Worm (Caenorhabditis elegans): ENCODE measurements around the gene idpp-3.

DNA sequence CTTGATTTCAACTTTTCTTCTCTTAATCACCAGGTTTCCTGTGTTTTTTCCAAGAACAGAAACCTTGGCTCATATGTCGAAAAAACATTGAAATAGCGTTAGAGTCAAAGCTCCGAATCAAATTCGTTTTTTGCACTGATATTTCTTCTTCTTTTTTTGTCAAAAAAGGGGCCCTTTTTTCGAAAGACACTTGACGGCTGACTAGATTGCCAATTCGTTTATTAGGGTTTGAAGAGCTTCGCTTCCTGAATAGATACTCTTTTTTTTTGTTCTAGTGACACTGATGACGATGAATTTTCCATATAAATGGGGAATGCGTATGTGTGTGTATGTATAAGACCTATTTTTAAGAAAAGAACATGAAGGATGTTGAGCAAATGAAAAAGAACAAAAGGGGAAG is 44.6 kb downstream of the idpp-3 start:
- TF ChIP-seq snpc-4 (tag; optimal IDR thresholded peaks at IDR 0.05) (no peak), unc-62 (GFP tag; optimal IDR thresholded peaks at IDR 0.05) (no peak), lin-13 (GFP tag; optimal IDR thresholded peaks at IDR 0.05) (no peak), nhr-12 (tag; optimal IDR thresholded peaks at IDR 0.05) (no peak), ama-1 (optimal IDR thresholded peaks at IDR 0.05) (no peak), nhr-25 (tag; optimal IDR thresholded peaks at IDR 0.05) (no peak), unc-39 (tag; optimal IDR thresholded peaks at IDR 0.05) (no peak), elt-3 (tag; optimal IDR thresholded peaks at IDR 0.05) (no peak), ZK546.5 (tag; optimal IDR thresholded peaks at IDR 0.05) (no peak)
